Worm (Caenorhabditis elegans): Measurements from ENCODE around the gene nhr-96.

- TF ChIP-seq sox-4 (tag; optimal IDR thresholded peaks at IDR 0.05) (no peak), pat-9 (tag; optimal IDR thresholded peaks at IDR 0.05) (no peak), fkh-10 (GFP tag; optimal IDR thresholded peaks at IDR 0.05) (no peak), ama-1 (optimal IDR thresholded peaks at IDR 0.05) (no peak), lin-11 (tag; optimal IDR thresholded peaks at IDR 0.05) (no peak), ceh-22 (tag; optimal IDR thresholded peaks at IDR 0.05) (no peak)
These were observed 25.8 kb upstream of the nhr-96 start for ce11 chrV:2207527-2207926.
